Fruit fly (Drosophila melanogaster): ENCODE data around the gene bnb.

Gene bnb

DNA sequence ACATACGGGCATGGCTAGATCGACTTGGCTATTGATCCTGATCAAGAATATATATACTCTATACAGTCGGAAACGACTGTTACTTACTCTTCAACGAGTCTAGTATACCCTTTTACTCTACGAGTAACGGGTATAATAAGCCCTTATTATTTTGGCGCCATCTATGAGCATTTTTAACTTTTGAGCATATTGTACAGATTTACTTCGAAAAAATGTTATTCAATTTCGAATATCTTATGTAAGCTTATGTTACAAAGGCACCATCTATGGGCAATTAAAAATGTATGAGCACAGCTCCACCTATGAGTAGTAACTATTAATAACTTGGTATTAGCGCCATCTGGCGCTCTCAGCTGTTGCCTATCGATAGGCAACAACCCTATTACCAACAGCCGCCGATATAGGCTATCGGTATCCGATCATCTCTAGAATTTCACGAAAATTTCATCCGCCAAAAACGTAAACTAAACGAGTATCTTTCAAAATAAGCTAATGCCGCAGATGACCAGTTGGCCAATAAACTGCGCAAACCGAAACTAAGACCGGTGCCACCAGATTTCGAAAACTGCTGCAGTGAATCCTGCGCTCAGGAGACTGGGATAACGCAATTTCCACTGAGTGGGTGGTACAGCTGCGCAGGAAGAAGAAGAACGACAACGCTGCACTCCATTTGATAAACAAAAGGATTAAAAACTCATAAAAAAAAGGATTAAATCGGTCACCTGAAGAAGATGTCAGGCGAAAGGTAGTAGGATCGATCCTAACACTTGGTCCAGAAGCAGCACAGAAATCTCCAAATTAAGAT is 45.9 kb upstream of the bnb start, which contains the start of gene htk (continued):
- TF ChIP-seq CG4730 (GFP tag; IDR thresholded peaks at IDR 0.05) (0 out of 2 replicates have a peak, but pooled peaks have one; percentile 25), Xrp1 (GFP tag; IDR thresholded peaks at IDR 0.05) (peak; percentile 64), ara (GFP tag; IDR thresholded peaks at IDR 0.05) (0 out of 2 replicates have a peak, but pooled peaks have one; percentile 31), Fer2 (tag; optimal IDR thresholded peaks at IDR 0.05) (peak; percentile 24), CG11093 (GFP tag; IDR thresholded peaks at IDR 0.05) (0 out of 3 replicates have a peak, but pooled peaks have one; percentile 33), nerfin-1 (tag; optimal IDR thresholded peaks at IDR 0.05) (peak; percentile 2), Sox100B (GFP tag; optimal IDR thresholded peaks at IDR 0.05) (no peak), Mad (GFP tag; optimal IDR thresholded peaks at IDR 0.05) (peak; percentile 61), dmrt11E (tag; optimal IDR thresholded peaks at IDR 0.05) (peak; percentile 44), Atf3 (GFP tag; optimal IDR thresholded peaks at IDR 0.05) (peak; percentile 45), Fer1 (GFP tag; optimal IDR thresholded peaks at IDR 0.05) (peak; percentile 53), CG11696 (GFP tag; IDR thresholded peaks at IDR 0.05) (0 out of 2 replicates have a peak, but pooled peaks have one; percentile 30), Lim3 (GFP tag; IDR thresholded peaks at IDR 0.05) (no peak), ranshi (GFP tag; IDR thresholded peaks at IDR 0.05) (peak; percentile 56), ci (GFP tag; IDR thresholded peaks at IDR 0.05) (peak; percentile 90), CG32767 (GFP tag; IDR thresholded peaks at IDR 0.05) (no peak), CG8944 (GFP tag; optimal IDR thresholded peaks at IDR 0.05) (peak; percentile 75), CG15269 (tag; optimal IDR thresholded peaks at IDR 0.05) (peak; percentile 52), jumu (GFP tag; optimal IDR thresholded peaks at IDR 0.05) (peak; percentile 73), crp (GFP tag; optimal IDR thresholded peaks at IDR 0.05) (peak in 1 of 2 experiments; percentile 78), CG33213 (GFP tag; optimal IDR thresholded peaks at IDR 0.05) (peak; percentile 80), Oli (tag; optimal IDR thresholded peaks at IDR 0.05) (peak; percentile 9), CG14860 (GFP tag; IDR thresholded peaks at IDR 0.05; ENCODE audit: partially characterized antibody) (peak; percentile 75), ftz-f1 (GFP tag; optimal IDR thresholded peaks at IDR 0.05) (no peak), ac (GFP tag; optimal IDR thresholded peaks at IDR 0.05) (no peak), CG1024 (GFP tag; IDR thresholded peaks at IDR 0.05) (peak; percentile 50; the same call in 1 of the 2 replicates), Dll (GFP tag; IDR thresholded peaks at IDR 0.05; ENCODE audit: partially characterized antibody) (peak; percentile 85), tna (GFP tag; IDR thresholded peaks at IDR 0.05; ENCODE audit: partially characterized antibody) (peak; percentile 75), CG8359 (GFP tag; optimal IDR thresholded peaks at IDR 0.05; ENCODE audit: borderline replicate concordance) (no peak), Six4 (GFP tag; optimal IDR thresholded peaks at IDR 0.05) (peak; percentile 41), eve (GFP tag; optimal IDR thresholded peaks at IDR 0.05) (no peak), CG10462 (GFP tag; optimal IDR thresholded peaks at IDR 0.05) (peak; percentile 12), HmgD (GFP tag; optimal IDR thresholded peaks at IDR 0.05) (peak; percentile 91), CG30431 (GFP tag; optimal IDR thresholded peaks at IDR 0.05) (no peak), CG12391 (tag; optimal IDR thresholded peaks at IDR 0.05) (peak; percentile 59), BEAF-32 (GFP tag; optimal IDR thresholded peaks at IDR 0.05) (peak; percentile 96), Trl (optimal IDR thresholded peaks at IDR 0.05) (no peak), Trl (GFP tag; optimal IDR thresholded peaks at IDR 0.05) (peak; percentile 80), HHEX (GFP tag; optimal IDR thresholded peaks at IDR 0.05) (peak; percentile 53), Bgb (GFP tag; IDR thresholded peaks at IDR 0.05; ENCODE audit: partially characterized antibody) (peak; percentile 96), CG3995 (GFP tag; optimal IDR thresholded peaks at IDR 0.05) (peak; percentile 48), pho (GFP tag; optimal IDR thresholded peaks at IDR 0.05) (peak; percentile 71), CG15011 (GFP tag; optimal IDR thresholded peaks at IDR 0.05) (no peak), Eip74EF (GFP tag; optimal IDR thresholded peaks at IDR 0.05) (no peak), Vsx1 (GFP tag; optimal IDR thresholded peaks at IDR 0.05) (peak; percentile 17), HLHmδ (GFP tag; optimal IDR thresholded peaks at IDR 0.05) (no peak), CkIIα-i1 (GFP tag; IDR thresholded peaks at IDR 0.05) (no peak), CG2712 (tag; optimal IDR thresholded peaks at IDR 0.05) (peak; percentile 62)
